Fruit fly (Drosophila melanogaster) whole organism, embryonic: ENCODE results near the gene beag.
A peak's percentile ranks its signal among the peaks of the same experiment; 100 is the strongest.

ENCODE experiments used
- Ada2b ChIP-seq: fragments of 200-800 bp; sonication (Bioruptor generic); IDR thresholded peaks from 2 replicates; pipeline ENCODE4 v1.3.6; 2022; ENCODE audit warnings: missing biosample characterization, missing genetic modification characterization
- Adf1 ChIP-seq: fragments of 200-800 bp; sonication (Bioruptor generic); IDR thresholded peaks from 2 replicates; pipeline ENCODE4 v1.3.6; 2022; ENCODE audit warnings: missing biosample characterization, missing genetic modification characterization
- Atf6 ChIP-seq: fragments of 200-800 bp; sonication (Bioruptor generic); IDR thresholded peaks from 2 replicates; pipeline ENCODE4 v1.3.6; 2022; ENCODE audit warnings: missing biosample characterization, missing genetic modification characterization
- B-H1 ChIP-seq: fragments of 200-800 bp; sonication (Bioruptor generic); IDR thresholded peaks from 3 replicates; pipeline ENCODE4 v1.3.6; 2022; ENCODE audit warnings: missing biosample characterization, missing genetic modification characterization
- CG10274 ChIP-seq: fragments of 200-800 bp; sonication (Bioruptor generic); optimal IDR thresholded peaks from 3 replicates; lab custom pipeline; 2017; ENCODE audit warnings: missing biosample characterization, mild to moderate bottlenecking, missing genetic modification characterization
- CG10543 ChIP-seq: fragments of 200-800 bp; sonication (Bioruptor generic); optimal IDR thresholded peaks from 3 replicates; lab custom pipeline; 2017; ENCODE audit warnings: missing biosample characterization, mild to moderate bottlenecking, missing genetic modification characterization, moderate library complexity
- CG11456 ChIP-seq: fragments of 200-800 bp; sonication (Bioruptor generic); IDR thresholded peaks from 3 replicates; pipeline ENCODE4 v1.3.6; 2022; ENCODE audit warnings: missing biosample characterization, missing genetic modification characterization
- CG14050 ChIP-seq: fragments of 200-800 bp; sonication (Bioruptor generic); IDR thresholded peaks from 3 replicates; pipeline ENCODE4 v1.3.6; 2022; ENCODE audit warnings: missing biosample characterization, missing genetic modification characterization
- CG1529 ChIP-seq: fragments of 200-800 bp; sonication (Bioruptor generic); optimal IDR thresholded peaks from 3 replicates; lab custom pipeline; 2018; ENCODE audit warnings: missing biosample characterization, missing genetic modification characterization
- CG15514 ChIP-seq: fragments of 200-800 bp; sonication (Bioruptor generic); optimal IDR thresholded peaks from 3 replicates; lab custom pipeline; 2017; ENCODE audit warnings: missing biosample characterization, missing genetic modification characterization, mild to moderate bottlenecking, moderate library complexity, missing genetic modification reagents
- CG2120 ChIP-seq: fragments of 200-800 bp; sonication (Bioruptor generic); optimal IDR thresholded peaks from 3 replicates; lab custom pipeline; 2016; ENCODE audit warnings: missing biosample characterization, missing genetic modification characterization
- CG2129 ChIP-seq: fragments of 200-800 bp; sonication (Bioruptor generic); IDR thresholded peaks from 2 replicates; pipeline ENCODE4 v1.3.6; 2022; ENCODE audit warnings: missing biosample characterization, missing genetic modification characterization; ENCODE audit not compliant: partially characterized antibody
- CG3163 ChIP-seq: fragments of 200-800 bp; sonication (Bioruptor generic); optimal IDR thresholded peaks from 3 replicates; lab custom pipeline; 2016; ENCODE audit warnings: missing biosample characterization, missing genetic modification characterization
- CG34376 ChIP-seq: fragments of 200-800 bp; sonication (Bioruptor generic); optimal IDR thresholded peaks from 2 replicates; lab custom pipeline; 2018; ENCODE audit warnings: missing biosample characterization, mild to moderate bottlenecking, missing genetic modification characterization
- CG3838 ChIP-seq: fragments of 200-800 bp; sonication (Bioruptor generic); optimal IDR thresholded peaks from 3 replicates; lab custom pipeline; 2016; ENCODE audit warnings: missing biosample characterization, missing genetic modification characterization
- CG4328 ChIP-seq: fragments of 200-800 bp; sonication (Bioruptor generic); optimal IDR thresholded peaks from 3 replicates; lab custom pipeline; 2017; ENCODE audit warnings: missing biosample characterization, missing genetic modification reagents, missing genetic modification characterization
- CG4730 ChIP-seq: fragments of 200-800 bp; sonication (Bioruptor generic); IDR thresholded peaks from 2 replicates; pipeline ENCODE4 v1.3.6; 2022; ENCODE audit warnings: missing biosample characterization, missing genetic modification characterization
- CG7556 ChIP-seq: fragments of 200-800 bp; sonication (Bioruptor generic); optimal IDR thresholded peaks from 2 replicates; lab custom pipeline; 2017; ENCODE audit warnings: missing biosample characterization, mild to moderate bottlenecking, missing genetic modification characterization
- CG8359 ChIP-seq: fragments of 200-800 bp; sonication (Bioruptor generic); optimal IDR thresholded peaks from 2 replicates; lab custom pipeline; 2017; ENCODE audit warnings: missing biosample characterization, mild to moderate bottlenecking, missing genetic modification characterization, borderline replicate concordance
- CG8388 ChIP-seq: fragments of 200-800 bp; sonication (Bioruptor generic); optimal IDR thresholded peaks from 2 replicates; lab custom pipeline; 2019; ENCODE audit warnings: missing biosample characterization, mild to moderate bottlenecking, missing genetic modification characterization, moderate library complexity
- CG8478 ChIP-seq: fragments of >200 bp; optimal IDR thresholded peaks from 2 replicates; lab custom pipeline; 2018
- Doc2 ChIP-seq: fragments of 200-800 bp; sonication (Bioruptor generic); IDR thresholded peaks from 2 replicates; pipeline ENCODE4 v1.3.6; 2022; ENCODE audit warnings: missing biosample characterization, missing genetic modification characterization
- Dp ChIP-seq: fragments of 200-800 bp; sonication (Bioruptor generic); optimal IDR thresholded peaks from 2 replicates; lab custom pipeline; 2018; ENCODE audit warnings: missing biosample characterization, mild to moderate bottlenecking, missing genetic modification characterization, moderate library complexity
- Dref ChIP-seq: fragments of 200-800 bp; sonication (Bioruptor generic); IDR thresholded peaks from 2 replicates; pipeline ENCODE4 v1.3.6; 2022; ENCODE audit warnings: missing biosample characterization, missing genetic modification characterization
- HLH54F ChIP-seq: fragments of 200-800 bp; sonication (Bioruptor generic); optimal IDR thresholded peaks from 3 replicates; lab custom pipeline; 2016; ENCODE audit warnings: missing biosample characterization, missing genetic modification characterization
- Hr3 ChIP-seq: fragments of 200-800 bp; sonication (Bioruptor generic); optimal IDR thresholded peaks from 3 replicates; lab custom pipeline; 2016; ENCODE audit warnings: missing biosample characterization, missing genetic modification characterization
- Lpt ChIP-seq: fragments of >200 bp; optimal IDR thresholded peaks from 2 replicates; lab custom pipeline; 2018; ENCODE audit warnings: missing biosample characterization, missing genetic modification characterization
- Max ChIP-seq: fragments of 200-800 bp; sonication (Bioruptor generic); optimal IDR thresholded peaks from 2 replicates; lab custom pipeline; 2016; ENCODE audit warnings: missing biosample characterization, mild to moderate bottlenecking, missing genetic modification characterization
- Med ChIP-seq: fragments of 200-800 bp; sonication (Bioruptor generic); peaks from one replicate; lab custom pipeline; 2016; ENCODE audit warnings: missing biosample characterization, missing genetic modification characterization, mild to moderate bottlenecking, inconsistent platforms, moderate library complexity
- Poxn ChIP-seq: fragments of 200-800 bp; sonication (Bioruptor generic); IDR thresholded peaks from 2 replicates; pipeline ENCODE4 v1.3.6; 2022; ENCODE audit warnings: missing biosample characterization, missing genetic modification characterization
- Spps ChIP-seq: fragments of 200-800 bp; sonication (Bioruptor generic); optimal IDR thresholded peaks from 2 replicates; lab custom pipeline; 2018; ENCODE audit warnings: missing biosample characterization, mild to moderate bottlenecking, missing genetic modification characterization
- Sry-β ChIP-seq: fragments of 200-800 bp; sonication (Bioruptor generic); optimal IDR thresholded peaks from 2 replicates; lab custom pipeline; 2018; ENCODE audit warnings: missing biosample characterization, mild to moderate bottlenecking, missing genetic modification characterization, moderate library complexity
- Taf1 ChIP-seq: fragments of 200-800 bp; sonication (Bioruptor generic); IDR thresholded peaks from 2 replicates; pipeline ENCODE4 v1.3.6; 2022; ENCODE audit warnings: missing biosample characterization, missing genetic modification characterization
- amos ChIP-seq: fragments of 200-800 bp; sonication (Bioruptor generic); IDR thresholded peaks from 2 replicates; pipeline ENCODE4 v1.3.6; 2022; ENCODE audit warnings: missing biosample characterization, missing genetic modification characterization; ENCODE audit not compliant: partially characterized antibody
- ara ChIP-seq: fragments of 200-800 bp; sonication (Bioruptor generic); IDR thresholded peaks from 2 replicates; pipeline ENCODE4 v1.3.6; 2022; ENCODE audit warnings: missing biosample characterization, missing genetic modification characterization
- ase ChIP-seq: fragments of 200-800 bp; sonication (Bioruptor generic); IDR thresholded peaks from 3 replicates; pipeline ENCODE4 v1.3.6; 2022; ENCODE audit warnings: missing biosample characterization, missing genetic modification characterization
- btn ChIP-seq: fragments of 200-800 bp; sonication (Bioruptor generic); optimal IDR thresholded peaks from 2 replicates; lab custom pipeline; 2016; ENCODE audit warnings: missing biosample characterization, missing genetic modification characterization
- chn ChIP-seq: fragments of 200-800 bp; sonication (Bioruptor generic); optimal IDR thresholded peaks from 2 replicates; lab custom pipeline; 2016; ENCODE audit warnings: missing biosample characterization, missing genetic modification characterization
- croc ChIP-seq: fragments of 200-800 bp; sonication (Bioruptor generic); conservative IDR thresholded peaks from 3 replicates; pipeline ENCODE4 v1.3.6; 2022; ENCODE audit warnings: missing biosample characterization, missing genetic modification characterization
- crp ChIP-seq, 2 experiments: fragments of 200-800 bp; sonication (Bioruptor generic); optimal IDR thresholded peaks; 2 replicates in 1 of 2; 3 replicates in 1 of 2; lab custom pipeline; 2017; ENCODE audit warnings: missing biosample characterization in 2 of 2, missing genetic modification characterization in 2 of 2, mild to moderate bottlenecking in 1 of 2, moderate library complexity in 1 of 2
- esg ChIP-seq: fragments of 200-800 bp; sonication (Bioruptor generic); conservative IDR thresholded peaks from 2 replicates; pipeline ENCODE4 v1.3.6; 2022; ENCODE audit warnings: missing biosample characterization, missing genetic modification characterization
- fd102C ChIP-seq: fragments of 200-800 bp; sonication (Bioruptor generic); optimal IDR thresholded peaks from 2 replicates; lab custom pipeline; 2018; ENCODE audit warnings: missing biosample characterization, mild to moderate bottlenecking, missing genetic modification characterization, moderate library complexity
- gfzf ChIP-seq: fragments of 200-800 bp; sonication (Bioruptor generic); optimal IDR thresholded peaks from 2 replicates; lab custom pipeline; 2016; ENCODE audit warnings: missing biosample characterization, mild to moderate bottlenecking, missing genetic modification characterization, moderate library complexity
- mirr ChIP-seq: fragments of 200-800 bp; sonication (Bioruptor generic); optimal IDR thresholded peaks from 3 replicates; lab custom pipeline; 2018; ENCODE audit warnings: missing biosample characterization, mild to moderate bottlenecking, missing genetic modification characterization
- nau ChIP-seq: fragments of 200-800 bp; sonication (Bioruptor generic); optimal IDR thresholded peaks from 3 replicates; lab custom pipeline; 2017; ENCODE audit warnings: missing biosample characterization, mild to moderate bottlenecking, missing genetic modification characterization, missing genetic modification reagents
- nmo ChIP-seq: fragments of 200-800 bp; sonication (Bioruptor generic); optimal IDR thresholded peaks from 2 replicates; lab custom pipeline; 2018; ENCODE audit warnings: missing biosample characterization, mild to moderate bottlenecking, missing genetic modification characterization, moderate library complexity
- schlank ChIP-seq: fragments of 200-800 bp; sonication (Bioruptor generic); optimal IDR thresholded peaks from 2 replicates; lab custom pipeline; 2018; ENCODE audit warnings: missing biosample characterization, mild to moderate bottlenecking, missing genetic modification characterization
- sd ChIP-seq: fragments of 200-800 bp; sonication (Bioruptor generic); optimal IDR thresholded peaks from 3 replicates; lab custom pipeline; 2018; ENCODE audit warnings: missing biosample characterization, mild to moderate bottlenecking, missing genetic modification characterization, moderate library complexity
- sug ChIP-seq: fragments of 200-800 bp; optimal IDR thresholded peaks from 2 replicates; lab custom pipeline; 2019; ENCODE audit warnings: missing biosample characterization, mild to moderate bottlenecking, missing genetic modification characterization, moderate library complexity
- tll ChIP-seq, 2 experiments: fragments of 200-800 bp in 1 of 2; fragments of >200 bp in 1 of 2; sonication (Bioruptor generic) in 1 of 2; optimal IDR thresholded peaks; 2 replicates each; lab custom pipeline; 2017 to 2019; ENCODE audit warnings: missing biosample characterization in 2 of 2, missing genetic modification characterization in 2 of 2, mild to moderate bottlenecking in 1 of 2, moderate library complexity in 1 of 2
- usp ChIP-seq: fragments of >200 bp; optimal IDR thresholded peaks from 2 replicates; lab custom pipeline; 2017; ENCODE audit warnings: missing biosample characterization, missing genetic modification characterization
- vnd ChIP-seq: fragments of 200-800 bp; sonication (Bioruptor generic); IDR thresholded peaks from 3 replicates; pipeline ENCODE4 v1.3.6; 2022; ENCODE audit warnings: missing biosample characterization, missing genetic modification characterization; ENCODE audit not compliant: partially characterized antibody
- wdn ChIP-seq: fragments of 200-800 bp; sonication (Bioruptor generic); IDR thresholded peaks from 2 replicates; pipeline ENCODE4 v1.3.6; 2022; ENCODE audit warnings: missing biosample characterization, missing genetic modification characterization

beag gene

dm6 chr3R:9043610-9044009 is 21.3 kb downstream of the beag start (continued):
- TF ChIP-seq CG8388 (GFP tag; lab: Kevin White, UChicago), result no peak
- no peak for TF ChIP-seq CG10543
- TF ChIP-seq gfzf, result peak; percentile 11
- no peak for TF ChIP-seq croc (GFP tag; lab: Robert Waterston, UW)
- TF ChIP-seq CG34376 (GFP tag; lab: Kevin White, UChicago), result peak; percentile 74
- no peak for TF ChIP-seq CG11456 (GFP tag; lab: Robert Waterston, UW)
- TF ChIP-seq fd102C (GFP tag; lab: Kevin White, UChicago), result no peak
- TF ChIP-seq wdn (GFP tag; lab: Robert Waterston, UW), result no peak
- TF ChIP-seq CG14050 (GFP tag; lab: Robert Waterston, UW), result no peak
- TF ChIP-seq Taf1, result no peak
- no peak for TF ChIP-seq Sry-β (GFP tag; lab: Kevin White, UChicago)
- TF ChIP-seq Hr3 (GFP tag; lab: Kevin White, UChicago), result no peak
- peak; percentile 44 for TF ChIP-seq Med (GFP tag; lab: Kevin White, UChicago)
- TF ChIP-seq Ada2b (GFP tag; lab: Robert Waterston, UW), result no peak
- no peak for TF ChIP-seq CG3838 (GFP tag; lab: Kevin White, UChicago)
- TF ChIP-seq Adf1 (GFP tag; lab: Robert Waterston, UW), result no peak
- TF ChIP-seq nmo, result no peak
- TF ChIP-seq CG3163 (GFP tag; lab: Kevin White, UChicago), result no peak
- TF ChIP-seq CG2120 (GFP tag; lab: Kevin White, UChicago), result no peak
- TF ChIP-seq CG8478 (lab: Kevin White, UChicago), result no peak
- no peak for TF ChIP-seq CG10274 (GFP tag; lab: Kevin White, UChicago)
- no peak for TF ChIP-seq Doc2 (GFP tag; lab: Robert Waterston, UW)
- no peak for TF ChIP-seq Lpt (GFP tag; lab: Kevin White, UChicago)
- TF ChIP-seq CG4730 (GFP tag; lab: Robert Waterston, UW), result no peak
- no peak for TF ChIP-seq amos (GFP tag; lab: Robert Waterston, UW)
- TF ChIP-seq CG4328, result no peak
- TF ChIP-seq mirr, result no peak
- TF ChIP-seq usp, result no peak

DNA sequence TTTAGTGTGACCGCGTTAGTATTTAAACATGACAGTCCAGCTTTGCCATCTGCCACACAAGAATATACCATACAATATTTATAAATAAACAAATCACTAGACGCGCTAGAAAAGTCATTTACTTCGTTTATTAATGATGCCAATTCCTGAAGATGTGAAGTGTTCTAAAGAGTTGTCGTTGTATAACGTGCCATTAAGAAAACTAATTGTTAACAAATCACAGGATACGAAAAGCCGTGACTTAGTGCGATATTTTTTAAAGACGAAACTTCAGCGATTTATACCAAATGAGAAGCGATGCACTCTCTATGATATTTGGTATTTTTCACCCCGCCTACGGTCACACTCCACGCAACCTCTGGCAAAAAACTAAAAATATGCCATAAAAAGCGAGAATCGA is 25.4 kb downstream of the beag start, which contains the start of gene neur:
Gene neur, minus strand, starts transcription at position 24 of the 400 bp plus-strand sequence.
- TF ChIP-seq Dref (GFP tag; lab: Robert Waterston, UW) (no peak), CG7556 (no peak), CG8359 (GFP tag; lab: Kevin White, UChicago) (no peak), sd (tag; lab: Kevin White, UChicago) (no peak), vnd (GFP tag; lab: Robert Waterston, UW) (peak; percentile 53; the same call in 1 of the 3 replicates), tll (GFP tag; optimal IDR thresholded peaks at IDR 0.05; lab: Kevin White, UChicago) (peak; percentile 18 to 41), HLH54F (peak; percentile 17), Atf6 (no peak), CG1529 (no peak), Dp (GFP tag; lab: Kevin White, UChicago) (peak; percentile 35), CG2129 (peak; percentile 36), crp (GFP tag; optimal IDR thresholded peaks at IDR 0.05; lab: Kevin White, UChicago) (peak in 1 of 2 experiments; percentile 61), Poxn (no peak), sug (peak; percentile 59), ase (no peak), Spps (tag; lab: Kevin White, UChicago) (no peak), nau (GFP tag; lab: Kevin White, UChicago) (no peak), chn (GFP tag; lab: Kevin White, UChicago) (peak; percentile 27), CG15514 (GFP tag; lab: Kevin White, UChicago) (peak; percentile 51), btn (GFP tag; lab: Kevin White, UChicago) (no peak), esg (GFP tag; lab: Robert Waterston, UW) (no peak), Max (GFP tag; lab: Kevin White, UChicago) (peak; percentile 58), ara (no peak), B-H1 (GFP tag; lab: Robert Waterston, UW) (no peak), schlank (tag; lab: Kevin White, UChicago) (no peak)
